Worm (Caenorhabditis elegans) whole organism, L1 larva: ENCODE results near the gene Y75B8A.7.

ENCODE experiments used
- blmp-1 ChIP-seq: fragments of 150-350 bp; optimal IDR thresholded peaks from 2 replicates; lab custom pipeline; 2014; ENCODE audit warnings: missing biosample characterization, missing genetic modification characterization
- fkh-10 ChIP-seq: sonication (generic microtip); optimal IDR thresholded peaks from 2 replicates; lab custom pipeline; 2017; ENCODE audit warnings: missing biosample characterization, missing genetic modification reagents, missing genetic modification characterization
- lin-15B ChIP-seq: fragments of 150-350 bp; sonication (generic microtip); optimal IDR thresholded peaks from 3 replicates; lab custom pipeline; 2014; ENCODE audit warnings: missing biosample characterization, missing genetic modification characterization
- nhr-90 ChIP-seq: sonication (generic microtip); optimal IDR thresholded peaks from 2 replicates; lab custom pipeline; 2016; ENCODE audit warnings: mild to moderate bottlenecking, missing genetic modification characterization, missing compliant biosample characterization; ENCODE audit not compliant: poor library complexity
- pag-3 ChIP-seq: sonication (generic microtip); optimal IDR thresholded peaks from 2 replicates; lab custom pipeline; 2017; ENCODE audit warnings: missing genetic modification characterization, mild to moderate bottlenecking, missing compliant biosample characterization, antibody characterized with exemption, borderline replicate concordance; ENCODE audit not compliant: insufficient read depth
- zag-1 ChIP-seq: fragments of 150-350 bp; optimal IDR thresholded peaks from 2 replicates; lab custom pipeline; 2014; ENCODE audit warnings: missing biosample characterization, missing genetic modification characterization

DNA sequence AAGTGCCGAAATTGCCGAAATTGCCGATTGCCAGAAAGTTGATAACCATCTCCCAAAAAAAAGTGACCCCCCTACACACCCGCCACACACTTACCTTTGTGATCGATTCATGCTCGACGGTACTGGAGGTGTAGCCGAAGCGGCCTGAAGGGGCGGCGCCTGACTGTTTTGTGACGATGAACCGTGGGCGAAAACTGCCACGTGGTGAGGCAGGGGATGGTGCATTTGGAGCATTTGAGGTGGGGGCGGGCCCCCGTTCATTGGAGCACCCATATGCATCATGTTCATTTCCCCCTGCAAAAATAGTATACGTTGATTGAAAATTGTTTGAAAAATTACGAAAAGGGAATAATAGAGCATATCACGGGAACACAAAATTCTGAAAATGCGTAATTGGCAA lies 22.6 kb upstream of the Y75B8A.7 start, which contains the start of gene Y75B8A.6:
- TF ChIP-seq lin-15B (tag; lab: Kevin White, UChicago) (no peak), zag-1 (no peak), nhr-90 (tag; lab: Kevin White, UChicago) (no peak), pag-3 (no peak), blmp-1 (tag; lab: Kevin White, UChicago) (no peak), fkh-10 (GFP tag; lab: Kevin White, UChicago) (no peak)
